Worm (Caenorhabditis elegans) whole organism, young adult: Measurements from ENCODE around the gene cwp-1.

Source experiments
- B0019.2 ChIP-seq: fragments of 200-800 bp; sonication (Bioruptor generic); conservative IDR thresholded peaks from 2 replicates; pipeline ENCODE4 v1.3.6; 2022; ENCODE audit warnings: missing genetic modification reagents, missing genetic modification characterization, missing compliant biosample characterization
- B0035.1 ChIP-seq: sonication (generic microtip); optimal IDR thresholded peaks from 2 replicates; lab custom pipeline; 2016; ENCODE audit warnings: missing genetic modification characterization, mild to moderate bottlenecking, missing compliant biosample characterization, missing genotype, missing genetic modification reagents
- B0261.1 ChIP-seq: sonication (generic microtip); optimal IDR thresholded peaks from 2 replicates; lab custom pipeline; 2016; ENCODE audit warnings: mild to moderate bottlenecking, missing genetic modification characterization, moderate library complexity, missing compliant biosample characterization
- B0336.3 ChIP-seq: fragments of 200-800 bp; sonication (Bioruptor generic); IDR thresholded peaks from 2 replicates; pipeline ENCODE4 v1.3.6; 2022; ENCODE audit warnings: missing genetic modification characterization, missing compliant biosample characterization
- D2030.7 ChIP-seq: fragments of 200-800 bp; sonication (Bioruptor generic); IDR thresholded peaks from 2 replicates; pipeline ENCODE4 v1.3.6; 2022; ENCODE audit warnings: missing genetic modification reagents, missing genetic modification characterization, missing compliant biosample characterization
- F10E7.11 ChIP-seq: sonication (generic microtip); optimal IDR thresholded peaks from 2 replicates; lab custom pipeline; 2017; ENCODE audit warnings: mild to moderate bottlenecking, missing genetic modification characterization, moderate library complexity, missing compliant biosample characterization
- K12H6.12 ChIP-seq: fragments of 200-800 bp; sonication (Bioruptor generic); optimal IDR thresholded peaks from 2 replicates; lab custom pipeline; 2018; ENCODE audit warnings: mild to moderate bottlenecking, missing genetic modification characterization, missing compliant biosample characterization
- T07F8.4 ChIP-seq: sonication (generic microtip); optimal IDR thresholded peaks from 2 replicates; lab custom pipeline; 2016; ENCODE audit warnings: mild to moderate bottlenecking, missing genetic modification characterization, moderate library complexity, missing compliant biosample characterization
- Y53F4B.3 ChIP-seq: fragments of 200-800 bp; sonication (Bioruptor generic); IDR thresholded peaks from 2 replicates; pipeline ENCODE4 v1.3.6; 2022; ENCODE audit warnings: missing genetic modification reagents, missing genetic modification characterization, missing compliant biosample characterization
- Y56A3A.18 ChIP-seq: fragments of 200-800 bp; sonication (Bioruptor generic); IDR thresholded peaks from 2 replicates; pipeline ENCODE4 v1.3.6; 2022; ENCODE audit warnings: missing genetic modification reagents, missing genetic modification characterization, missing compliant biosample characterization
- ama-1 ChIP-seq, 3 experiments: fragments of 150-350 bp in 1 of 3; sonication (generic microtip) in 2 of 3; optimal IDR thresholded peaks; 2 replicates each; lab custom pipeline; 2014 to 2018; ENCODE audit warnings: missing biosample characterization in 2 of 3, missing genetic modification characterization in 2 of 3, missing genetic modification reagents in 2 of 3
- atf-7 ChIP-seq: sonication (generic microtip); optimal IDR thresholded peaks from 2 replicates; lab custom pipeline; 2017; ENCODE audit warnings: mild to moderate bottlenecking, missing genetic modification characterization, missing compliant biosample characterization
- attf-5 ChIP-seq: fragments of 200-800 bp; sonication (Bioruptor generic); optimal IDR thresholded peaks from 2 replicates; lab custom pipeline; 2018; ENCODE audit warnings: mild to moderate bottlenecking, missing genetic modification characterization, missing compliant biosample characterization
- bed-2 ChIP-seq: fragments of 200-800 bp; sonication (Bioruptor generic); IDR thresholded peaks from 2 replicates; pipeline ENCODE4 v1.3.6; 2022; ENCODE audit warnings: missing genetic modification reagents, missing genetic modification characterization, missing compliant biosample characterization
- ccch-3 ChIP-seq: fragments of 200-800 bp; sonication (Bioruptor generic); optimal IDR thresholded peaks from 2 replicates; lab custom pipeline; 2018; ENCODE audit warnings: mild to moderate bottlenecking, missing genetic modification characterization, missing compliant biosample characterization
- cebp-2 ChIP-seq: fragments of 200-800 bp; sonication (Bioruptor generic); IDR thresholded peaks from 2 replicates; pipeline ENCODE4 v1.3.6; 2022; ENCODE audit warnings: missing genetic modification characterization, missing compliant biosample characterization
- ceh-100 ChIP-seq: fragments of 200-800 bp; sonication (Bioruptor generic); IDR thresholded peaks from 2 replicates; pipeline ENCODE4 v1.3.6; 2022; ENCODE audit warnings: missing genetic modification reagents, missing genetic modification characterization, missing compliant biosample characterization
- ceh-79 ChIP-seq: sonication (generic microtip); optimal IDR thresholded peaks from 2 replicates; lab custom pipeline; 2017; ENCODE audit warnings: mild to moderate bottlenecking, missing genetic modification characterization, missing compliant biosample characterization
- dox-1 ChIP-seq: fragments of 200-800 bp; sonication (Bioruptor generic); IDR thresholded peaks from 2 replicates; pipeline ENCODE4 v1.3.6; 2022; ENCODE audit warnings: missing genetic modification reagents, missing genetic modification characterization, missing compliant biosample characterization
- dpl-1 ChIP-seq: fragments of 150-350 bp; optimal IDR thresholded peaks from 2 replicates; lab custom pipeline; 2014; ENCODE audit warnings: missing biosample characterization, missing genetic modification reagents, missing genetic modification characterization
- egrh-3 ChIP-seq: fragments of 200-800 bp; sonication (Bioruptor generic); IDR thresholded peaks from 2 replicates; pipeline ENCODE4 v1.3.6; 2022; ENCODE audit warnings: missing genetic modification reagents, missing genetic modification characterization, missing compliant biosample characterization
- ets-4 ChIP-seq: fragments of 200-800 bp; sonication (Bioruptor generic); optimal IDR thresholded peaks from 2 replicates; lab custom pipeline; 2018; ENCODE audit warnings: mild to moderate bottlenecking, missing genetic modification characterization, missing compliant biosample characterization
- hlh-12 ChIP-seq: sonication (generic microtip); optimal IDR thresholded peaks from 2 replicates; lab custom pipeline; 2016; ENCODE audit warnings: missing genetic modification characterization, missing compliant biosample characterization
- hmg-20 ChIP-seq: fragments of 200-800 bp; sonication (Bioruptor generic); IDR thresholded peaks from 2 replicates; pipeline ENCODE4 v1.3.6; 2022; ENCODE audit warnings: missing genetic modification reagents, missing genetic modification characterization, missing compliant biosample characterization
- hrde-1 ChIP-seq: sonication (generic microtip); optimal IDR thresholded peaks from 2 replicates; lab custom pipeline; 2016; ENCODE audit warnings: missing genetic modification characterization, mild to moderate bottlenecking, missing compliant biosample characterization, moderate library complexity, missing genotype, missing genetic modification reagents, borderline replicate concordance
- hsf-1 ChIP-seq: fragments of 200-800 bp; sonication (Bioruptor generic); IDR thresholded peaks from 2 replicates; pipeline ENCODE4 v1.3.6; 2022; ENCODE audit warnings: missing genetic modification reagents, missing genetic modification characterization, missing compliant biosample characterization
- lag-1 ChIP-seq: fragments of 200-800 bp; sonication (Bioruptor generic); IDR thresholded peaks from 2 replicates; pipeline ENCODE4 v1.3.6; 2022; ENCODE audit warnings: missing genetic modification reagents, missing genetic modification characterization, missing compliant biosample characterization
- let-526 ChIP-seq: fragments of 200-800 bp; sonication (Bioruptor generic); IDR thresholded peaks from 2 replicates; pipeline ENCODE4 v1.3.6; 2022; ENCODE audit warnings: missing genetic modification reagents, missing genetic modification characterization, missing compliant biosample characterization
- lin-26 ChIP-seq: fragments of 200-800 bp; sonication (Bioruptor generic); IDR thresholded peaks from 2 replicates; pipeline ENCODE4 v1.3.6; 2022; ENCODE audit warnings: missing genetic modification reagents, missing genetic modification characterization, missing compliant biosample characterization
- lin-35 ChIP-seq, 3 experiments: fragments of 150-350 bp in 2 of 3; sonication (generic microtip) in 1 of 3; optimal IDR thresholded peaks; 2 replicates each; lab custom pipeline; 2014 to 2018; ENCODE audit warnings: missing biosample characterization in 3 of 3, missing genetic modification characterization in 3 of 3, missing genetic modification reagents in 3 of 3
- lin-40 ChIP-seq: sonication (generic microtip); optimal IDR thresholded peaks from 2 replicates; lab custom pipeline; 2016; ENCODE audit warnings: missing genetic modification characterization, mild to moderate bottlenecking, missing compliant biosample characterization, missing genotype, missing genetic modification reagents
- madf-10 ChIP-seq: sonication (generic microtip); optimal IDR thresholded peaks from 2 replicates; lab custom pipeline; 2016; ENCODE audit warnings: mild to moderate bottlenecking, missing genetic modification characterization, missing compliant biosample characterization
- madf-8 ChIP-seq: fragments of 200-800 bp; sonication (Bioruptor generic); conservative IDR thresholded peaks from 2 replicates; pipeline ENCODE4 v1.3.6; 2022; ENCODE audit warnings: missing genetic modification reagents, missing genetic modification characterization, missing compliant biosample characterization
- mel-28 ChIP-seq: sonication (generic microtip); optimal IDR thresholded peaks from 2 replicates; lab custom pipeline; 2016; ENCODE audit warnings: borderline replicate concordance, mild to moderate bottlenecking, missing genetic modification characterization, missing compliant biosample characterization
- pha-4 ChIP-seq: fragments of 150-350 bp; sonication (generic microtip); optimal IDR thresholded peaks from 2 replicates; lab custom pipeline; 2014; ENCODE audit warnings: missing biosample characterization, missing genetic modification reagents, missing genetic modification characterization
- repo-1 ChIP-seq: sonication (generic microtip); optimal IDR thresholded peaks from 2 replicates; lab custom pipeline; 2017; ENCODE audit warnings: mild to moderate bottlenecking, missing genetic modification characterization, missing compliant biosample characterization
- rpc-1 ChIP-seq, 2 experiments: fragments of 150-350 bp in 1 of 2; sonication (generic microtip) in 1 of 2; optimal IDR thresholded peaks; 2 replicates each; lab custom pipeline; 2014 to 2018; ENCODE audit warnings: missing biosample characterization in 1 of 2, missing genetic modification characterization in 1 of 2, missing genetic modification reagents in 1 of 2, missing genotype in 1 of 2
- sea-2 ChIP-seq: fragments of 200-800 bp; sonication (Bioruptor generic); IDR thresholded peaks from 2 replicates; pipeline ENCODE4 v1.3.6; 2022; ENCODE audit warnings: missing genetic modification characterization, missing compliant biosample characterization
- snpc-3.4 ChIP-seq: sonication (generic microtip); optimal IDR thresholded peaks from 2 replicates; lab custom pipeline; 2017; ENCODE audit warnings: missing genetic modification characterization, mild to moderate bottlenecking, missing compliant biosample characterization, antibody characterized with exemption, moderate library complexity, missing genotype, missing genetic modification reagents
- snpc-4 ChIP-seq, 5 experiments: fragments of 150-350 bp in 1 of 5; sonication (generic microtip) in 4 of 5; optimal IDR thresholded peaks; 2 replicates each; lab custom pipeline; 2014 to 2018; ENCODE audit warnings: missing genetic modification characterization in 5 of 5, missing biosample characterization in 3 of 5, antibody characterized with exemption in 2 of 5, mild to moderate bottlenecking in 2 of 5, missing compliant biosample characterization in 2 of 5, missing genotype in 2 of 5, moderate library complexity in 2 of 5, missing genetic modification reagents in 1 of 5
- sptf-2 ChIP-seq: fragments of 200-800 bp; sonication (Bioruptor generic); optimal IDR thresholded peaks from 2 replicates; lab custom pipeline; 2018; ENCODE audit warnings: mild to moderate bottlenecking, missing genetic modification characterization, missing compliant biosample characterization
- tbp1 ChIP-seq: fragments of 200-800 bp; sonication (Bioruptor generic); optimal IDR thresholded peaks from 2 replicates; lab custom pipeline; 2018; ENCODE audit warnings: mild to moderate bottlenecking, missing genetic modification characterization, missing compliant biosample characterization
- xnd-1 ChIP-seq: sonication (generic microtip); optimal IDR thresholded peaks from 2 replicates; lab custom pipeline; 2016; ENCODE audit warnings: missing genotype, missing genetic modification reagents, missing genetic modification characterization, missing compliant biosample characterization
- ztf-25 ChIP-seq: fragments of 200-800 bp; sonication (Bioruptor generic); IDR thresholded peaks from 2 replicates; pipeline ENCODE4 v1.3.6; 2022; ENCODE audit warnings: missing genetic modification reagents, missing genetic modification characterization, missing compliant biosample characterization
- ztf-26 ChIP-seq: sonication (generic microtip); optimal IDR thresholded peaks from 2 replicates; lab custom pipeline; 2017; ENCODE audit warnings: missing genetic modification characterization, missing compliant biosample characterization
- ztf-28 ChIP-seq: fragments of 200-800 bp; sonication (Bioruptor generic); IDR thresholded peaks from 2 replicates; pipeline ENCODE4 v1.3.6; 2022; ENCODE audit warnings: missing genetic modification reagents, missing genetic modification characterization, missing compliant biosample characterization
- ztf-6 ChIP-seq: fragments of 200-800 bp; sonication (Bioruptor generic); IDR thresholded peaks from 2 replicates; pipeline ENCODE4 v1.3.6; 2022; ENCODE audit warnings: missing genetic modification reagents, missing genetic modification characterization, missing compliant biosample characterization

cwp-1 gene

ce11 chrV:4889976-4890479 lies 48.9 kb upstream of the cwp-1 start, which contains the start of gene T19H12.2 (continued):
- TF ChIP-seq ceh-100 (GFP tag; lab: Robert Waterston, UW) (peak; percentile 38; the same call in 1 of the 2 replicates), pha-4 (tag; lab: Kevin White, UChicago) (no peak), madf-8 (GFP tag; lab: Robert Waterston, UW) (peak; percentile 100), hlh-12 (no peak), ama-1 (optimal IDR thresholded peaks at IDR 0.05; lab: Kevin White, UChicago) (no peak), ama-1 (GFP tag; optimal IDR thresholded peaks at IDR 0.05; lab: Kevin White, UChicago) (no peak), repo-1 (tag; lab: Kevin White, UChicago) (no peak), ztf-6 (GFP tag; lab: Robert Waterston, UW) (no peak), sptf-2 (GFP tag; lab: Kevin White, UChicago) (no peak), ztf-28 (peak; percentile 94), ccch-3 (GFP tag; lab: Kevin White, UChicago) (no peak), B0035.1 (no peak), ets-4 (no peak), bed-2 (0 out of 2 replicates have a peak, but pooled peaks have one; percentile 11), attf-5 (GFP tag; lab: Kevin White, UChicago) (no peak), ztf-25 (GFP tag; lab: Robert Waterston, UW) (0 out of 2 replicates have a peak, but pooled peaks have one; percentile 69), ztf-26 (tag; lab: Kevin White, UChicago) (no peak), hmg-20 (GFP tag; lab: Robert Waterston, UW) (no peak), let-526 (GFP tag; lab: Robert Waterston, UW) (no peak), D2030.7 (GFP tag; lab: Robert Waterston, UW) (peak; percentile 98), lin-26 (GFP tag; lab: Robert Waterston, UW) (peak; percentile 21; the same call in 1 of the 2 replicates), xnd-1 (tag; lab: Kevin White, UChicago) (peak; percentile 99), egrh-3 (no peak), T07F8.4 (tag; lab: Kevin White, UChicago) (no peak), cebp-2 (GFP tag; lab: Robert Waterston, UW) (no peak), ceh-79 (tag; lab: Kevin White, UChicago) (no peak), atf-7 (tag; lab: Kevin White, UChicago) (no peak), lin-40 (no peak), B0019.2 (peak; percentile 93), B0261.1 (tag; lab: Kevin White, UChicago) (no peak), Y53F4B.3 (no peak), sea-2 (no peak), hrde-1 (tag; lab: Kevin White, UChicago) (peak; percentile 41), F10E7.11 (tag; lab: Kevin White, UChicago) (no peak), snpc-4 (GFP tag; optimal IDR thresholded peaks at IDR 0.05; lab: Kevin White, UChicago) (peak; percentile 58), snpc-4 (tag; optimal IDR thresholded peaks at IDR 0.05; lab: Kevin White, UChicago) (peak in 3 of 4 experiments; percentile 32 to 70 (median 62)), mel-28 (no peak), K12H6.12 (tag; lab: Kevin White, UChicago) (no peak), tbp1 (GFP tag; lab: Kevin White, UChicago) (peak; percentile 66), dox-1 (GFP tag; lab: Robert Waterston, UW) (peak; percentile 95), lag-1 (GFP tag; lab: Robert Waterston, UW) (no peak), dpl-1 (GFP tag; lab: Kevin White, UChicago) (peak; percentile 94), Y56A3A.18 (GFP tag; lab: Robert Waterston, UW) (no peak), snpc-3.4 (tag; lab: Kevin White, UChicago) (peak; percentile 93), rpc-1 (optimal IDR thresholded peaks at IDR 0.05; lab: Kevin White, UChicago) (no peak), rpc-1 (tag; optimal IDR thresholded peaks at IDR 0.05; lab: Kevin White, UChicago) (peak; percentile 1), madf-10 (no peak), B0336.3 (GFP tag; lab: Robert Waterston, UW) (peak; percentile 63; the same call in 1 of the 2 replicates), lin-35 (GFP tag; optimal IDR thresholded peaks at IDR 0.05; lab: Kevin White, UChicago) (peak in 2 of 3 experiments; percentile 58 to 93), hsf-1 (peak; percentile 89)
